Fruit fly (Drosophila melanogaster): ENCODE data around the gene AlaRS.
A peak's percentile ranks its signal among the peaks of the same experiment; 100 is the strongest.

The AlaRS gene

DNA sequence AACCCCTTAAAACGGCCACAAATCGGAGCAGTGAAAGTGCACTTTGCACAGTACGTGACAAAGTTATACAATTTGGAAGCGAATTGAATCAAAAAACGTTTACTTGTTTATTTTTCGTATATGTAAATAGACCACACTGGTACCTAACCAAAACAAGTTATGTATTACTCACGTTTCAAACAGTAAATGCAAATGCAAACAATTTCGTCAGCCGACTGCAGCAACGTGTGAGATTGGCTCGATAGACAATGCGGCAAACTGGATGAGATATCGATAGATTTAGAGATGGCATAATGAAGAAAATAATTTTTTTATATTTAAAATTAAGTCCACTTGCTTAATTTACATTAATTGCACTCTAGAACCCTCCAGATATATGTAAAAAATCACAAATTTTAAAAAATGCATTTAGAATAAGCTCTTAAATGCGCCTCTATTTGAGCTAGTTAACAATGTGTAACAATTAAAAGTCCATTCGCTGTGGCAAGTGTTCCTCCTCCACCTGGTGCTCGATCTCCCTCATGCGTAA, at the start of gene AlaRS:
TSS of gene AlaRS (minus strand) at position 257 of the 529 bp plus-strand sequence.
- peak; percentile 72 for TF ChIP-seq CG17801 (GFP tag; optimal IDR thresholded peaks at IDR 0.05; ENCODE audit: partially characterized antibody)

DNA sequence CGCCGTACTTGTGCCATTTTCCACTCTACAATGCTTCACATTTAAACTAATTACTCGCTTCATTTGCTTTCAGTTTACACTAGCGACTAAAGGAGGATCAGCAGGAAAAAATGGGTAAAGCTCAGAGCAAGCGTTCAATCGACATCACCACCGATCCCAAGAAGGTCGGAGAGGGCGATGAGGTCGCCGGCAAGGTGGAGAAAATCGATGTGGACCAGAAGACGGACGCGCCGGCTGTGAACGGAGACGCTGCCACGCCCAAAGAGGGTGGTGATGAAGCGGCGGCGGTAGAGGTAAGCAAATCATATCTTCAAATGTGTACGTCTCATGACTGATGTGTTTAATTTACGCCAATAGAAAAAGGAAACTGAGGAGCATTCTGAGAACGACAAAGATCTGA, 45.2 kb upstream of the AlaRS start:
- TF ChIP-seq CG17801 (GFP tag; optimal IDR thresholded peaks at IDR 0.05; ENCODE audit: partially characterized antibody): no peak

DNA sequence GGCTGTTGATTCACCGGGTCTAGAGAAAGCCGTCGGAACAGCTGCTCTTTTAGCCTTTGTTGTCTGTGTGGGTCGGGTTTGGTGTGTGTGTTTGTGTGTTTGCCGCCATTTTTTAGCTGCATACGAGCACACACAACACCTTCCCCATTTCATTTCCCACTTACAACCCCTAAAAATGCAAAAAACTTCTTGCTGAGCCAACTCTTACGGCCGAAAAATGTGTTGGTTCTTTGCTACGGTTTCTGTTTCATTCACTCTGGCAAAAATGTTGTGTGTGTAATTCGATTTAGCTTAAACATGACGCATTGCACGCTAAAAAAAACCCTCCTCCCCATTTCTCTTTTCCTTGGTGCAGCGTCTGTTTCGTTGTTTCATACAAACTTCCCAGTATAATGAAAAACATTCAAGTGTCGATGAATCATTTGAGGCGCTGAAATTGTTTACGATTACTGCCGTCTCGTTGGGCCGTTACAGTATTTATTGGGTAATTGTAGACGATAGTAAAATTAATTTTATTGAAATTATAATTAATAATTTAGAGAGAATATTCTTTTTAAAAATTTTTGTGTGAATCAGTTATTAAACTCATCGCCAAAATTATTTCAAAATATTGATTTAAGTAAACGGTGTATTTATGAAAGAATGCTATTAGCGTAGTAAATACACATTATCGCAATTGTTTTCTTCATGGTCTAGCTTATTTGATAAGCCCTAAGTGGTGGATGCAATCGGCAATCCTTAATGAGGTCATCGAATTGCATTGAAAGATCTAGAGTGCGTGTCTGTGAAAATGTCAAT, 44.6 kb upstream of the AlaRS start:
- TF ChIP-seq CG17801 (GFP tag; optimal IDR thresholded peaks at IDR 0.05; ENCODE audit: partially characterized antibody): no peak

DNA sequence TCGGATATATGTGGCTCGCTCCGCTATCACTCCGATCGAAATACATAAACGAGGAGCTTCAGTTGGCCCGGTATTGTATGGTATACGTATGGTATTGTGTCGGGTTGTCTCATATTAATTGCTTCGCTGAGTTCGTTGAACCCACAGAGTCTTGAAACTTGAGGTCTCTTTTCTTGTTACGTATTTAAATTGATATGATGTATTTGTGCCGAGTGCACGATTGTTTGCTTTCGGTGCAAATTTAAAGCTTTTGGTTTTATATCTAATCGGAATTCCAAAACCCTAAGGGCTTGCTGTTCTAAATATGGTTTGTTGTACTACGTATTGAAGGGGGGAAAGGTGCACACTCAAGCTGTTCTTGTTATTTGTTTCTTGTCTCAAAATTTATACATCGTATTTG, 43.6 kb upstream of the AlaRS start:
- TF ChIP-seq CG17801 (GFP tag; optimal IDR thresholded peaks at IDR 0.05; ENCODE audit: partially characterized antibody): no peak

DNA sequence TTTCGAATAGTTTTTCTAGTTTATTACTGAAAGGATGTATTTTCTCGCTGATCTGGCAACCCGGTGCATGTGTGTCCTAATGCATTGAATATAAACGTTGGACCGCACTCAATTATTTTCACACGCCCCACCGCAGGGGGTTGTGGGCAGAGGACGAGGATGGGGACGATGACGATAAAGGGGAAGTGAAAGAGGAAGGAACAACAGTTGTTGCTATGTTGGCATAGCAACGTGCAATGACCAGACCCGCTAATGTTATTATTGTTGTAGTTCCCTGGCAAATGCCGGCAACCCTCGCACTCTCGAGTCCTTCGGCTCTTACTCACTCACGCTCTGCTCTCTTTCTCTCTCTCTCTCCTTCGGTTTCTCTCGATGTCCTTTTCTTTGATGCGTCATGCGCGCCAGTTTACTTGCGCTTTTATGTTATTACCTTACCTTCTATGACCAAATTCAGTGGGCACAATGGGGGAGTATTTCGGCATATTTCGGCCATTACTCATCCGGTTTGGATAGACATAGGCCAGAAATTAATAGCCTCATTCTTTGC, 43.2 kb upstream of the AlaRS start:
- no peak for TF ChIP-seq CG17801 (GFP tag; optimal IDR thresholded peaks at IDR 0.05; ENCODE audit: partially characterized antibody)

DNA sequence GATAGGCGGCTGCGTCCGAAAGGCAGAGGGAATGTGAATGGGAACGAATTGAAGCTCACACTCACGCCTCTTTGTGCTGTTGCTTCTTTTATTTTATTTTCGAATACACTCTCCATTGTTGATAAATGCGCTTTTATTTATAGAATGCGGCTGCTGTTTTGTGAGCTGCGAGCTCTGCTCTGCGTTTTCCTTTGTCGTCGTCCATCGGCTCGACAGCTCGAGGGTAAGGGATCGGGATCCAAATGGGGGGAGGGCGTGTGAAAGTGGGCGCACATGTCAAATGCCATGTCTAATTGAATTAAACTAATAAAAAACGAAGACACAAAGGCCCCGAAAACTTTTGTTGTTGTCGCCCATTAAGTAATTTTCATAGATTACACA, 42.5 kb upstream of the AlaRS start:
- no peak for TF ChIP-seq CG17801 (GFP tag; optimal IDR thresholded peaks at IDR 0.05; ENCODE audit: partially characterized antibody)

DNA sequence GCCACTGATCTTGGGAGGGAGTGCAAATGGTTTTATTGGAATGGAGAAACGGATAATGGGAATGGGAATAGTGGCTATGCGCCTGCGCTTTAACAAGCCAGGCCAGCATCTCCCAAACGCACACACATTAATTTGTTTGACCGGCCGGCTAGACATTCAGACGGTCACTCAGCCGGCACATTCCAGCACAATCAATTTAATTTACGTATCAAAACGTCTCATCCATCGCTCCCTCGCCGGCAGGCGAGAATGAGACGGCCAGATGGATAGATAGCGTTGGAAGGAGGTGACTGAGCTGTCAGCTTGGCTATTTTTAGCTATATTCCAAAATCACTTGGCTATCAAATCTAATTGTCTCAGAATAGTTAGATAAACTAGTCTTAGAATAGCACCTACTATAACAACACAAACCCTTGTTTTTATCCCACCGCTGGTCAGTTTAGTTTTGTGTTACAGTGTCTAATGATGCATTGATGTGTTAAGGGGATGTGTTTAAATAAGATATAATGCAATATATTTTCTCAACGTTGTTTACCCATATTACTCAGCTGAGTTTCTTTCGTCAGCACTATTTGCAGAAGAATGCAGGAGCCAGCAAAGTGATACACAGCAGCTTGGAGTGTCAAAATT, 42.0 kb upstream of the AlaRS start:
- no peak for TF ChIP-seq CG17801 (GFP tag; optimal IDR thresholded peaks at IDR 0.05; ENCODE audit: partially characterized antibody)

DNA sequence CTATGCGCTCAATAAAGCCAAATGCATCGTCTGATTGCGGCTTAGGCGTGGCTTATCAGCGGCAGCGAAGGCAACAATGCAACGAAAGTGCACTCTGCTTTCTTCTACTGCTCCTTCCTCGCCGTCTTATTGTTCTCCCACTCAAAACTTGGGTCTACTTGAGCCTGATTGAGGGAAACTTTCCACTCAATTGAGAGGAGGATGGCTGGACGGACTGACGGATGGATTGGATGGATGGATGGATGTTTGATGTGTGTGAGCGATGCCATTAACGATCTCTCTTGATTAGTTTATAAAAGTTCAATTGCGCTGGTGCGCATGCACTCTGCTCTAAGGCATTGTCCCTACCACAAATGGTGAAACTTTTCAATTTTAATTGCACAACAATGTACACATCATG, 41.5 kb upstream of the AlaRS start:
- TF ChIP-seq CG17801 (GFP tag; optimal IDR thresholded peaks at IDR 0.05; ENCODE audit: partially characterized antibody): no peak

DNA sequence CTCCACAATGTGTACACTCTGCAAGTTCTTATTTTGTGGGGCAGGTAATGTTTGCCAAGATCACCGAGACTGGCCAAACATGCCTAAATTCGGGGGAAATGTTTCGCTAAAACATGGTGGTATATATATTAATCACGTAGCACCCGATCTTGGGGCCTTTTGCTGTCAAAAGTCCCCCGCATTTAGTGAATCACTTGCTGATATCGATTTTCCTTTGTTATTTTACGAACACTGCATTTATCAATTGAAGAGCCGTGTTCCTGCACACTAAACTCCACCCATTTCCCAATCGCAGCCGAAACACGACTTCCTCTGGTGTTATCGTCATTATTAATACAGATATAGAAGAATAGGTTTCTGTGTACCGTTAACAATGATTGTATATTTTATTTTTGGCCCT, 40.2 kb upstream of the AlaRS start:
- TF ChIP-seq CG17801 (GFP tag; optimal IDR thresholded peaks at IDR 0.05; ENCODE audit: partially characterized antibody): no peak

DNA sequence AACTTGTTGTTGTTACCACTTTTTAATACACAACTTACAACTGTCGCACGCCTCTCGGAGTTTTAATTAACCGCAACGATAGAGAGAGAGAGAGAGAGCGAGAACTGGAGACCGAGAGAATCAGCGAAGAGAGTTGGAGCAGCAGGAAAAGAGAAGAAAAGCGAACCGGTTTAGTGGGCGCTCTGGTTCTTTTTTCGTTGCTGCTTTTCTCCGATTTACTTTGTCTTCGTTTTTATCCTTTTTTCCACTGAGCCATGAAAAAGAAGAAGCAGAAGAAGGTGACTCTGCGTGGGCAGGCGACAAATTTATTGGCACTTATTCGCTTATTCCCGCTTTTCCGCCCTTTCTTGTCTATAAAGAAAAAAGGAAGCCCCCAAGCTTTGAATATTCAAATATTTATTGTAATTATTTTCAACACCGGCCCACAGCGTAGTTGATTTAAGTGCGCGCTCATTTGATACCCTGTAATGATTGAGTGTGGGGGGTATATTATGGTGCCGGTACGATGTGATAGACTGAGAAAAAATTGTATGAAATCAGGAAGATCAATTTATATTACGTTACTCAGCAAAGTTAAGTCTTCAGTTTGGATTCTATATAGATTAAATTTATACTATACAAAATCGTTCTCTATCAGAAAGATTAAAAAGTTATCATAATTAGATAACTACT, 38.8 kb upstream of the AlaRS start:
- TF ChIP-seq CG17801 (GFP tag; optimal IDR thresholded peaks at IDR 0.05; ENCODE audit: partially characterized antibody): no peak

DNA sequence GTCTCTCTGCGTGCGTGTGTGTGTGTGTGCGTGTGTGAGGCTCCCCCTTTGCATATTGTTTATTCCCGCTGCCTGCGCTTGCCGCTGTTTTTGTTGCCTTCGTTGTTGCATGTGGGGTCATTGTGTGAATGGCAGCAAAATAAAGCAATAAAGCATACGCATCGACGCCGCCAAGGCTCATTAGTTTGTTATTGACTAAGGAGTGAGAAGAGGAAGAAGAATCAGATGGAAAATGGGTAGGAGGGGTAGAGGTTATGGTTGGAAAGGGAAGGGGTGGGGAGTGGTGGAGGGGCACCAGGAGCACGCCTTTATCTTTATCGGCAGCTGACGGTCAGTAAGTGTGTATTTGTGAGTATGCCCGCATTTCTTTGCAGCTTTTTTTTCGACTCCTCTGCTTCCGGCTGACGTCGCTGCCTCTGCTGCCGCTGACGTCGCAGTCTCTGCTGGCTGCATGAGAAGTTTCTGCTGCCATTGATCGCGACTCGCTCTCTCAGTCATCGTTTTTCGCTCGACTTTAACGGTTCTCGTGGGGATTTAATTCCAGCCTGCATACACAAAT, 37.9 kb upstream of the AlaRS start:
- TF ChIP-seq CG17801 (GFP tag; optimal IDR thresholded peaks at IDR 0.05; ENCODE audit: partially characterized antibody): no peak

DNA sequence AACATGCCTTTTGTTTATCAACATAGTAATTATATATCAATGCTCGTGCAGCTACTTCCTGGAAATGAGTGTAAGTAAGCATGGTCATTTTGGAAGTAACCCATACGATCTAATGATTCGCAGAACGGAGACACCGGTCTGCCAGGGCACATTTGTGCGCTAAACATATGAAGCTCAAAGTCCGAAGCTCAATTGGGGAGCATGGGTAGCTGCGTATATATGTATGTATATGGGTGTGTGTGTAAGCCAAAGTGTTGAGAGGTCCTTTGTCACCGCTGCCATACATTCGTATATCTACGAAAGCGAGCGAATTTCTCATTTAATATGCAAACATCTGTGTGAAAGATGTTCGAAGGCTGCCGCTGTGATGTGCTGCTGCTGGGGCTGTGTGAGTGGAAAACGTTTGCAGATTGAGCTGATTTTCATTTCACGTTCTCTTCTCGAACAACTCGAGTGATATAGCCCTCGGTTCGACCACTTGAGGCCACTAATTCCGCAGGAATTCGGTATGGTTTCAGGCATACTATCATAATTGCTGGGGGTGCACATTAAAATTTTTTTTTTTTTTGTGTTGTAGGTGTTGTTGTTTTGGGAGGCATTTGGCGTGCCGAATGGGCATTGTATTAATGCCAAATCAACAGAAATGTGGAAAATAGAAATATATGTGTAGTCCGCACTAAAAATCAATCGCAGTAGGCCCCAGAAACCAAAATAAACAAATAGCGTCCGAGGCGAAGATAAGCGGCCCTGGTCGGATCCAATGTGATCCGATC, 36.7 kb upstream of the AlaRS start:
- TF ChIP-seq CG17801 (GFP tag; optimal IDR thresholded peaks at IDR 0.05; ENCODE audit: partially characterized antibody): no peak

DNA sequence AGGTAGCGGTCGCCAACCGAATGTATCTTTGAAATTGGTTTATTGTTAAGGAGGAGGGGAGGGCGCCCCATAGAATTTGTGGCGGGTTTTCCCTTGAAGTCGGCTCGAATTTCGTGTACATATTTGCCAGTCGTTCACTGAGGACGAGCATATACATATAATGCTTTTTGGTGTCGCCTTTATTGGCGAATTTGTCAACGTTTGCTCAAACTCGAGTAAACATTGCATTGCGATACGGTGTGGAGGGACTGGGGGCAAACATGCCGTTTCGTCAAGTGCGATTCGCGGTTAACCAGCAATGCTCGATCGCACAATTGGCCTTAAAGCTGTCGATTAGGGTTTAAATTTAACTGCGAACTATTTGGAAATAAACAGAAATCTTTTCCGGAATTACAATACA, 36.0 kb upstream of the AlaRS start:
- no peak for TF ChIP-seq CG17801 (GFP tag; optimal IDR thresholded peaks at IDR 0.05; ENCODE audit: partially characterized antibody)

DNA sequence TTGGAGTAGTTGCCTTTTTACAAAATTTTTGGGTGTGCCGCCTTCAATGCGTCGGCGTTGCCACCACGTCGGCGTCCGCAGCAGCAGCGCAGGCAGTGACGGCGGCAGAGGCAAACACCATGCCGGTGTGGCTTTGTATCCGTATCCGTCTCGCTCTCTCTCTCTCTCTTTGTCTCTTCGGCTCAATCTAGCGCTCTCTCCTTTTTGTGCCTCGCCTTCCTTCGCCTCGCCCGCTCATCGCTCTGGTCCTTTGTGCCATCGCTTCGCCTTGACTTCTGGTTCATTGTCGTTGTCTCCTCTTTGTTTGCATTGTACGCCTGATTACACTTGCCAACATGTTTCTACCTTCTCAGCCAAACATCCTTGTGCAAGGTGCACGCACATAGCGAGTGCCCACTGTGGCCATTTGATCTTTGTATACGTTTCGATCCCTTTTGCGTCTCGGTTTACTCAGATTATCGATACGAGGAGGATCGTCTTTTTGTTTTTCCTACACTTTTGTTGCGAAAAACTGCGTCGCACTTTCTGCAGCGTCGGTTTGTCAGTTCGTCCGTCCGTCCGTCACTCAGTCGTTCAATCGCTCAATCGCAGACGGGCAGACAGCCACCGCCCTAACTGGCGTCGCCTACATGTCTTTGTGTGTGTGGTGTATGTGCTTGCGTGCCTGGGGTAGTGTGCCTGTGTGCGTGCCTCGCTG, 34.9 kb upstream of the AlaRS start:
- peak; percentile 41 for TF ChIP-seq CG17801 (GFP tag; optimal IDR thresholded peaks at IDR 0.05; ENCODE audit: partially characterized antibody)

All from ovary, adult (tissue).